Worm (Caenorhabditis elegans): Measurements from ENCODE around the gene K09C6.7.
"Not testable (repeated sequence)": the region's sequence is repeated elsewhere in the genome, so short reads cannot be mapped to it uniquely, and the experiment has no call there.

Gene K09C6.7

DNA sequence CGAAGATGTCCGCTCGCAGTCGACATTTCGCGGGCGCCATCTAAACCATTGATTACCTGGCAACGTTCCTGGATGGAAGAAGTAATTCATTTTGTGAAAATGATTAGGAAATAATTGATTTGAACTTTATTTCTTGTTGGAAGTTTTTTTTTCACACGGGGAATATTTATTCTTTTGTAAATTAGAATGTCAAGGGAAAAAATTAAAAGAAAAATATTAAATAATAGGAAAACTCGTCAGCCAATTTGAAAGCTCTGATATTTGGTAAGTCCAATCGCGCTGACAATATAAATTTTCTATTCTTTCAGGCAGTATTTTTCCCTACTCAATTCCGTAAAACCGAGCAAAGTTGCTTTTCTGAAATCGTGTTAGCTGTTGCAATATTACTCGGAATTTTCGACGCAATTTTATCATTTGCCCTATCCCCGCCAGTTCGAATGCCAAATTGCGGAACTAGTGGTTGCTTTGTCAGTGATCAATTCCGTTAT lies at the start of gene K09C6.7, which contains the start of gene K09C6.10:
TSS of gene K09C6.7 (minus strand) at position 101 of the 488 bp plus-strand sequence.
TSS of gene K09C6.10 (plus strand) at position 438 of the 488 bp plus-strand sequence.
- TF ChIP-seq ceh-18 (tag; optimal IDR thresholded peaks at IDR 0.05); hlh-6 (tag; optimal IDR thresholded peaks at IDR 0.05); ceh-19 (GFP tag; optimal IDR thresholded peaks at IDR 0.05): not testable (repeated sequence)

DNA sequence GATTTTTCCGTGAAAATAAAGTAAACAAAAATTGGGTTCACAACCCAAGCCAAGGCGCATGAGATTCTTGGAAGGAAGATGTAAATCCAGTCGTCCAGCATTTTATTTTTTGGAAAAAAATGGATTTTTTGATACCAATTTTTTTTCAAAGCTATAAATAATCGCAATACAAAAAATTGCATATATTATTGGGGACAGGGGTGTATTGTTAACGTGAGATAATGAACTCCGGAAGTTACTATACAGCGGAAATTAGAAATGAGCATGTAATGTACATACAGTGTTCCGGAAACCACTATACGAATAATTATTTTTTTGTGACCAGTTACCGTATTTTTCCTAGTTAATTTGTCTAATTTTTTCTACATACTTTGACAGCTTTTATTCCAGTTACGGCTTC lies 45.4 kb upstream of the K09C6.7 start, which contains the start of gene srj-38:
TSS of gene srj-38 (minus strand) at position 101 of the 400 bp plus-strand sequence.
- TF ChIP-seq ceh-19 (GFP tag; optimal IDR thresholded peaks at IDR 0.05) = no peak
- no peak for TF ChIP-seq F13H6.1 (tag; optimal IDR thresholded peaks at IDR 0.05)
- no peak for TF ChIP-seq hlh-15 (tag; optimal IDR thresholded peaks at IDR 0.05)

ce11 chrV:879171-879570 lies 40.3 kb upstream of the K09C6.7 start, which contains the start of gene srg-53:
srg-53 (plus strand) TSS chrV:879471.
- no peak for TF ChIP-seq npax-4 (tag; optimal IDR thresholded peaks at IDR 0.05)
- TF ChIP-seq unc-42 (tag; optimal IDR thresholded peaks at IDR 0.05) = no peak
- TF ChIP-seq T23F11.4 (GFP tag; optimal IDR thresholded peaks at IDR 0.05) = no peak
- TF ChIP-seq sox-4 (tag; optimal IDR thresholded peaks at IDR 0.05) = no peak
- no peak for TF ChIP-seq hlh-30 (tag; optimal IDR thresholded peaks at IDR 0.05; ENCODE audit: insufficient read depth)
- TF ChIP-seq ceh-31 (tag; optimal IDR thresholded peaks at IDR 0.05) = no peak

ce11 chrV:878567-878966 lies 39.7 kb upstream of the K09C6.7 start, which contains the start of gene T02B11.8:
T02B11.8 (minus strand) TSS chrV:878667.
- no peak for TF ChIP-seq C38D4.7 (GFP tag; optimal IDR thresholded peaks at IDR 0.05)
- no peak for TF ChIP-seq nfya-1 (tag; optimal IDR thresholded peaks at IDR 0.05)
- TF ChIP-seq ref-2 (tag; optimal IDR thresholded peaks at IDR 0.05) = no peak
- no peak for TF ChIP-seq ceh-22 (tag; optimal IDR thresholded peaks at IDR 0.05)
- no peak for TF ChIP-seq ceh-14 (tag; optimal IDR thresholded peaks at IDR 0.05)
- TF ChIP-seq ceh-34 (tag; optimal IDR thresholded peaks at IDR 0.05) = no peak

DNA sequence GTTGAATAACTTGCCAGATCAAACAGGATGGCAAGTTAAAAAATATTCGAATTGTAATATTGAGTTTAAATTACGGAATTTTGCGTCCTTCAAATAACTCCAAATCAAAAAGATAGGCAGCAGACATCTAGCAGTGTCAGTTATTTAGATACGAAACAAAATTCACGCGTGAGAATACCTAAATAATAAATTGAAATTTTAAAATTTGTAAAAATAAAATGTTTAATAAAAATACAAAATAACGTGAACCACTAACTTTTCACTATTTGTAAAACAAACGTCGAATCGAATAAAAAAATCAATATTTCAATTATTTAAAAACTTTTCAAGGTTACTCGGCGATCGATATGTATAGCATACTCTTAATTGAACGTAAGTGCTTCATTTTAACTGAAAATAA lies 37.1 kb upstream of the K09C6.7 start, which contains the start of gene T02B11.9:
TSS of gene T02B11.9 (plus strand) at position 301 of the 400 bp plus-strand sequence.
- no peak for TF ChIP-seq ttx-3 (tag; optimal IDR thresholded peaks at IDR 0.05)
- no peak for TF ChIP-seq C38D4.7 (GFP tag; optimal IDR thresholded peaks at IDR 0.05)
- TF ChIP-seq unc-42 (tag; optimal IDR thresholded peaks at IDR 0.05) = no peak
- TF ChIP-seq ceh-45 (GFP tag; IDR thresholded peaks at IDR 0.05) = no peak
- no peak for TF ChIP-seq unc-86 (tag; optimal IDR thresholded peaks at IDR 0.05)
- TF ChIP-seq fax-1 (tag; optimal IDR thresholded peaks at IDR 0.05) = no peak
- TF ChIP-seq ceh-30 (tag; optimal IDR thresholded peaks at IDR 0.05) = no peak
- TF ChIP-seq ets-4 (tag; optimal IDR thresholded peaks at IDR 0.05) = no peak
- TF ChIP-seq ceh-9 (tag; optimal IDR thresholded peaks at IDR 0.05) = no peak
- TF ChIP-seq nhr-232 (tag; optimal IDR thresholded peaks at IDR 0.05) = no peak

ce11 chrV:871029-871428 lies 32.1 kb upstream of the K09C6.7 start, which contains the start of gene T02B11.4:
T02B11.4 (minus strand) TSS chrV:871129.
- TF ChIP-seq hlh-6 (tag; optimal IDR thresholded peaks at IDR 0.05) (no peak), ceh-34 (tag; optimal IDR thresholded peaks at IDR 0.05) (no peak), ref-2 (tag; optimal IDR thresholded peaks at IDR 0.05) (no peak), odd-2 (tag; optimal IDR thresholded peaks at IDR 0.05) (no peak), sox-2 (GFP tag; IDR thresholded peaks at IDR 0.05) (no peak), ama-1 (optimal IDR thresholded peaks at IDR 0.05) (no peak), unc-3 (GFP tag; conservative IDR thresholded peaks at IDR 0.05) (no peak), unc-3 (tag; optimal IDR thresholded peaks at IDR 0.05) (no peak), ttx-3 (tag; optimal IDR thresholded peaks at IDR 0.05) (no peak), ceh-19 (GFP tag; optimal IDR thresholded peaks at IDR 0.05) (no peak), ceh-22 (tag; optimal IDR thresholded peaks at IDR 0.05) (no peak), zip-5 (tag; optimal IDR thresholded peaks at IDR 0.05) (no peak), ceh-14 (tag; optimal IDR thresholded peaks at IDR 0.05) (no peak), ceh-9 (tag; optimal IDR thresholded peaks at IDR 0.05) (no peak), rnt-1 (tag; optimal IDR thresholded peaks at IDR 0.05) (no peak)

All from whole organism, late embryonic.